Worm (Caenorhabditis elegans): ENCODE measurements around the gene W05E10.1.

- no peak for TF ChIP-seq dao-5 (tag; optimal IDR thresholded peaks at IDR 0.05)
- no peak for TF ChIP-seq W03F9.2 (tag; optimal IDR thresholded peaks at IDR 0.05)
- no peak for TF ChIP-seq him-1 (tag; optimal IDR thresholded peaks at IDR 0.05)
Measured at ce11 chrV:11650720-11651119, 40.8 kb downstream of the W05E10.1 start, which contains the start of gene zip-10.

Data from whole organism, L4/young adult.